Worm (Caenorhabditis elegans) whole organism, L4/young adult: ENCODE measurements around the gene srt-6.

Source experiments
- W03F9.2 ChIP-seq: fragments of 150-350 bp; optimal IDR thresholded peaks from 2 replicates; lab custom pipeline; 2014; ENCODE audit warnings: missing biosample characterization, missing genetic modification characterization
- dao-5 ChIP-seq: sonication (generic microtip); optimal IDR thresholded peaks from 2 replicates; lab custom pipeline; 2016; ENCODE audit warnings: missing genotype, missing genetic modification characterization, moderate library complexity, missing compliant biosample characterization
- him-1 ChIP-seq: sonication (generic microtip); optimal IDR thresholded peaks from 2 replicates; lab custom pipeline; 2016; ENCODE audit warnings: missing genotype, missing genetic modification reagents, missing genetic modification characterization, missing compliant biosample characterization

Gene srt-6

ce11 chrV:7409599-7409998 lies 985 bp upstream of the srt-6 start, which contains the start of gene R13D7.2:
TSS of gene R13D7.2 (plus strand) at chrV:7409899.
- TF ChIP-seq W03F9.2 (tag; lab: Kevin White, UChicago) (no peak), him-1 (tag; lab: Kevin White, UChicago) (no peak), dao-5 (tag; lab: Kevin White, UChicago) (no peak)

ce11 chrV:7403501-7403900 lies 5.1 kb downstream of the srt-6 start:
- TF ChIP-seq him-1 (tag; lab: Kevin White, UChicago) (no peak), dao-5 (tag; lab: Kevin White, UChicago) (no peak), W03F9.2 (tag; lab: Kevin White, UChicago) (no peak)

- no peak for TF ChIP-seq W03F9.2 (tag; lab: Kevin White, UChicago)
- no peak for TF ChIP-seq dao-5 (tag; lab: Kevin White, UChicago)
- no peak for TF ChIP-seq him-1 (tag; lab: Kevin White, UChicago)
These were observed 6.3 kb downstream of the srt-6 start, which contains the start of gene srj-13 for ce11 chrV:7402355-7402754. TSS of gene srj-13 (plus strand) at chrV:7402655.

ce11 chrV:7400588-7400987 lies 8.0 kb downstream of the srt-6 start, which contains the start of gene srx-60:
TSS of gene srx-60 (plus strand) at chrV:7400888.
- TF ChIP-seq him-1 (tag; lab: Kevin White, UChicago) (no peak), W03F9.2 (tag; lab: Kevin White, UChicago) (no peak), dao-5 (tag; lab: Kevin White, UChicago) (no peak)

- TF ChIP-seq dao-5 (tag; lab: Kevin White, UChicago) (no peak), W03F9.2 (tag; lab: Kevin White, UChicago) (no peak), him-1 (tag; lab: Kevin White, UChicago) (no peak)
These were observed 8.5 kb downstream of the srt-6 start, which contains the start of gene cnc-9 for ce11 chrV:7400095-7400494. TSS of gene cnc-9 (minus strand) at chrV:7400195.

- TF ChIP-seq W03F9.2 (tag; lab: Kevin White, UChicago): no peak
- no peak for TF ChIP-seq dao-5 (tag; lab: Kevin White, UChicago)
- no peak for TF ChIP-seq him-1 (tag; lab: Kevin White, UChicago)
These were observed 9.4 kb downstream of the srt-6 start, which contains the start of gene gst-41 for ce11 chrV:7399202-7399601. TSS of gene gst-41 (minus strand) at chrV:7399302.

- no peak for TF ChIP-seq him-1 (tag; lab: Kevin White, UChicago)
- no peak for TF ChIP-seq W03F9.2 (tag; lab: Kevin White, UChicago)
- TF ChIP-seq dao-5 (tag; lab: Kevin White, UChicago): no peak
These were observed 13.3 kb downstream of the srt-6 start, which contains the start of gene srx-9 for ce11 chrV:7395359-7395758. TSS of gene srx-9 (minus strand) at chrV:7395459.

ce11 chrV:7391933-7392332 lies 16.7 kb downstream of the srt-6 start, which contains the start of gene fbxa-105:
TSS of gene fbxa-105 (minus strand) at chrV:7392029.
- TF ChIP-seq dao-5 (tag; lab: Kevin White, UChicago): no peak
- no peak for TF ChIP-seq W03F9.2 (tag; lab: Kevin White, UChicago)
- TF ChIP-seq him-1 (tag; lab: Kevin White, UChicago): no peak

ce11 chrV:7389771-7390170 lies 18.8 kb downstream of the srt-6 start, which contains the start of gene C02H6.1:
TSS of gene C02H6.1 (minus strand) at chrV:7389871.
- TF ChIP-seq him-1 (tag; lab: Kevin White, UChicago) (no peak), dao-5 (tag; lab: Kevin White, UChicago) (no peak), W03F9.2 (tag; lab: Kevin White, UChicago) (no peak)

- TF ChIP-seq him-1 (tag; lab: Kevin White, UChicago) (no peak), W03F9.2 (tag; lab: Kevin White, UChicago) (no peak), dao-5 (tag; lab: Kevin White, UChicago) (no peak)
These were observed 20.9 kb downstream of the srt-6 start, which contains the start of gene C02H6.3 for ce11 chrV:7387755-7388154. TSS of gene C02H6.3 (minus strand) at chrV:7387855.

- TF ChIP-seq dao-5 (tag; lab: Kevin White, UChicago) (no peak), W03F9.2 (tag; lab: Kevin White, UChicago) (no peak), him-1 (tag; lab: Kevin White, UChicago) (no peak)
These were observed 22.5 kb downstream of the srt-6 start, which contains the start of gene srp-6 for ce11 chrV:7386052-7386573. TSS of gene srp-6 (minus strand) at chrV:7386102.

- TF ChIP-seq dao-5 (tag; lab: Kevin White, UChicago): no peak
- TF ChIP-seq him-1 (tag; lab: Kevin White, UChicago): no peak
- TF ChIP-seq W03F9.2 (tag; lab: Kevin White, UChicago): no peak
These were observed 27.6 kb downstream of the srt-6 start, which contains the start of gene C03G6.17 for ce11 chrV:7381008-7381407. TSS of gene C03G6.17 (minus strand) at chrV:7381108.

ce11 chrV:7379384-7379783 lies 29.2 kb downstream of the srt-6 start, which contains the start of gene srsx-24:
TSS of gene srsx-24 (minus strand) at chrV:7379484.
- TF ChIP-seq dao-5 (tag; lab: Kevin White, UChicago) (no peak), him-1 (tag; lab: Kevin White, UChicago) (no peak), W03F9.2 (tag; lab: Kevin White, UChicago) (no peak)
